Fruit fly (Drosophila melanogaster) whole organism, embryonic: ENCODE results near the gene Alp5.

Source experiments
- CG10543 ChIP-seq: fragments of 200-800 bp; sonication (Bioruptor generic); optimal IDR thresholded peaks from 3 replicates; lab custom pipeline; 2017; ENCODE audit warnings: missing biosample characterization, mild to moderate bottlenecking, missing genetic modification characterization, moderate library complexity
- CG10654 ChIP-seq: fragments of 200-800 bp; sonication (Bioruptor generic); optimal IDR thresholded peaks from 2 replicates; lab custom pipeline; 2016; ENCODE audit warnings: missing biosample characterization, missing genetic modification characterization
- CG11093 ChIP-seq: fragments of 200-800 bp; sonication (Bioruptor generic); IDR thresholded peaks from 3 replicates; pipeline ENCODE4 v1.3.6; 2022; ENCODE audit warnings: missing biosample characterization, missing genetic modification characterization
- CG11695 ChIP-seq: fragments of 200-800 bp; sonication (Bioruptor generic); IDR thresholded peaks from 3 replicates; pipeline ENCODE4 v1.3.6; 2022; ENCODE audit warnings: missing biosample characterization, missing genetic modification characterization
- CG12155 ChIP-seq: fragments of 200-800 bp; sonication (Bioruptor generic); optimal IDR thresholded peaks from 3 replicates; lab custom pipeline; 2016; ENCODE audit warnings: missing biosample characterization, missing genetic modification characterization
- CG12391 ChIP-seq: fragments of 200-800 bp; sonication (Bioruptor generic); optimal IDR thresholded peaks from 3 replicates; lab custom pipeline; 2018; ENCODE audit warnings: missing biosample characterization, mild to moderate bottlenecking, missing genetic modification characterization, moderate library complexity
- CG14014 ChIP-seq: fragments of 200-800 bp; sonication (Bioruptor generic); IDR thresholded peaks from 2 replicates; pipeline ENCODE4 v1.3.6; 2022; ENCODE audit warnings: missing biosample characterization, missing genetic modification characterization
- CG15514 ChIP-seq: fragments of 200-800 bp; sonication (Bioruptor generic); optimal IDR thresholded peaks from 3 replicates; lab custom pipeline; 2017; ENCODE audit warnings: missing biosample characterization, missing genetic modification characterization, mild to moderate bottlenecking, moderate library complexity, missing genetic modification reagents
- CG15696 ChIP-seq: fragments of 200-800 bp; sonication (Bioruptor generic); optimal IDR thresholded peaks from 2 replicates; lab custom pipeline; 2019; ENCODE audit warnings: missing biosample characterization, mild to moderate bottlenecking, missing genetic modification characterization, moderate library complexity
- CG17186 ChIP-seq: fragments of 200-800 bp; sonication (Bioruptor generic); optimal IDR thresholded peaks from 3 replicates; lab custom pipeline; 2017; ENCODE audit warnings: missing biosample characterization, missing genetic modification reagents, missing genetic modification characterization
- CG2129 ChIP-seq: fragments of 200-800 bp; sonication (Bioruptor generic); IDR thresholded peaks from 2 replicates; pipeline ENCODE4 v1.3.6; 2022; ENCODE audit warnings: missing biosample characterization, missing genetic modification characterization; ENCODE audit not compliant: partially characterized antibody
- CG2199 ChIP-seq: fragments of 200-800 bp; sonication (Bioruptor generic); IDR thresholded peaks from 3 replicates; pipeline ENCODE4 v1.3.6; 2022; ENCODE audit warnings: missing biosample characterization, missing genetic modification characterization
- CG2678 ChIP-seq: fragments of 200-800 bp; sonication (Bioruptor generic); optimal IDR thresholded peaks from 3 replicates; lab custom pipeline; 2019; ENCODE audit warnings: missing biosample characterization, mild to moderate bottlenecking, missing genetic modification characterization, moderate library complexity
- CG3065 ChIP-seq: fragments of 200-800 bp; sonication (Bioruptor generic); optimal IDR thresholded peaks from 2 replicates; lab custom pipeline; 2016; ENCODE audit warnings: missing biosample characterization, missing genetic modification characterization
- CG31441 ChIP-seq: fragments of 200-800 bp; sonication (Bioruptor generic); IDR thresholded peaks from 2 replicates; pipeline ENCODE4 v1.3.6; 2022; ENCODE audit warnings: missing biosample characterization, missing genetic modification characterization
- CG3995 ChIP-seq: fragments of 200-800 bp; sonication (Bioruptor generic); optimal IDR thresholded peaks from 3 replicates; lab custom pipeline; 2016; ENCODE audit warnings: missing biosample characterization, missing genetic modification characterization
- CG4282 ChIP-seq: fragments of 200-800 bp; sonication (Bioruptor generic); optimal IDR thresholded peaks from 2 replicates; lab custom pipeline; 2016; ENCODE audit warnings: missing biosample characterization, missing genetic modification characterization
- CG6791 ChIP-seq: fragments of 200-800 bp; sonication (Bioruptor generic); IDR thresholded peaks from 3 replicates; pipeline ENCODE4 v1.3.6; 2022; ENCODE audit warnings: missing biosample characterization, missing genetic modification characterization; ENCODE audit not compliant: partially characterized antibody
- CG8089 ChIP-seq: fragments of 200-800 bp; sonication (Bioruptor generic); optimal IDR thresholded peaks from 3 replicates; lab custom pipeline; 2016; ENCODE audit warnings: missing biosample characterization, missing genetic modification characterization
- CG8388 ChIP-seq: fragments of 200-800 bp; sonication (Bioruptor generic); optimal IDR thresholded peaks from 2 replicates; lab custom pipeline; 2019; ENCODE audit warnings: missing biosample characterization, mild to moderate bottlenecking, missing genetic modification characterization, moderate library complexity
- CG9215 ChIP-seq: fragments of 200-800 bp; sonication (Bioruptor generic); IDR thresholded peaks from 2 replicates; pipeline ENCODE4 v1.3.6; 2022; ENCODE audit warnings: missing biosample characterization, missing genetic modification characterization
- Dad ChIP-seq: fragments of 200-800 bp; sonication (Bioruptor generic); optimal IDR thresholded peaks from 3 replicates; lab custom pipeline; 2016; ENCODE audit warnings: missing biosample characterization, missing genetic modification characterization
- Dbx ChIP-seq: fragments of 200-800 bp; sonication (Bioruptor generic); IDR thresholded peaks from 3 replicates; pipeline ENCODE4 v1.3.6; 2022; ENCODE audit warnings: missing biosample characterization, missing genetic modification characterization
- Drgx ChIP-seq: fragments of 200-800 bp; sonication (Bioruptor generic); IDR thresholded peaks from 2 replicates; pipeline ENCODE4 v1.3.6; 2022; ENCODE audit warnings: missing biosample characterization, missing genetic modification characterization
- GATAe ChIP-seq: fragments of 200-800 bp; sonication (Bioruptor generic); conservative IDR thresholded peaks from 2 replicates; pipeline ENCODE4 v1.3.6; 2022; ENCODE audit warnings: missing biosample characterization, missing genetic modification characterization
- HmgZ ChIP-seq: fragments of 200-800 bp; sonication (Bioruptor generic); optimal IDR thresholded peaks from 2 replicates; lab custom pipeline; 2018; ENCODE audit warnings: missing biosample characterization, mild to moderate bottlenecking, missing genetic modification characterization
- Spps ChIP-seq: fragments of 200-800 bp; sonication (Bioruptor generic); optimal IDR thresholded peaks from 2 replicates; lab custom pipeline; 2018; ENCODE audit warnings: missing biosample characterization, mild to moderate bottlenecking, missing genetic modification characterization
- chinmo ChIP-seq: fragments of 200-800 bp; sonication (Bioruptor generic); IDR thresholded peaks from 4 replicates; pipeline ENCODE4 v1.3.6; 2022; ENCODE audit warnings: missing biosample characterization, missing genetic modification characterization; ENCODE audit not compliant: partially characterized antibody
- esg ChIP-seq: fragments of 200-800 bp; sonication (Bioruptor generic); conservative IDR thresholded peaks from 2 replicates; pipeline ENCODE4 v1.3.6; 2022; ENCODE audit warnings: missing biosample characterization, missing genetic modification characterization
- fd3F ChIP-seq: fragments of 200-800 bp; sonication (Bioruptor generic); optimal IDR thresholded peaks from 2 replicates; lab custom pipeline; 2018; ENCODE audit warnings: missing biosample characterization, mild to moderate bottlenecking, missing genetic modification characterization, moderate library complexity
- fd96Cb ChIP-seq: fragments of 200-800 bp; sonication (Bioruptor generic); optimal IDR thresholded peaks from 2 replicates; lab custom pipeline; 2018; ENCODE audit warnings: missing biosample characterization, mild to moderate bottlenecking, missing genetic modification characterization, moderate library complexity
- gsb-n ChIP-seq: fragments of 200-800 bp; sonication (Bioruptor generic); optimal IDR thresholded peaks from 3 replicates; lab custom pipeline; 2018; ENCODE audit warnings: missing biosample characterization, mild to moderate bottlenecking, missing genetic modification characterization
- ind ChIP-seq: fragments of 200-800 bp; sonication (Bioruptor generic); optimal IDR thresholded peaks from 3 replicates; lab custom pipeline; 2016; ENCODE audit warnings: missing biosample characterization, missing genetic modification characterization
- jigr1 ChIP-seq: fragments of 200-800 bp; sonication (Bioruptor generic); IDR thresholded peaks from 3 replicates; pipeline ENCODE4 v1.3.6; 2022; ENCODE audit warnings: missing biosample characterization, missing genetic modification characterization
- lab ChIP-seq: fragments of 200-800 bp; sonication (Bioruptor generic); optimal IDR thresholded peaks from 3 replicates; lab custom pipeline; 2017; ENCODE audit warnings: missing biosample characterization, missing genetic modification characterization, mild to moderate bottlenecking, moderate library complexity, missing genetic modification reagents
- lbe ChIP-seq: fragments of 200-800 bp; sonication (Bioruptor generic); optimal IDR thresholded peaks from 2 replicates; lab custom pipeline; 2016; ENCODE audit warnings: missing biosample characterization, mild to moderate bottlenecking, missing genetic modification characterization
- oc ChIP-seq: fragments of 200-800 bp; sonication (Bioruptor generic); optimal IDR thresholded peaks from 2 replicates; lab custom pipeline; 2018; ENCODE audit warnings: missing biosample characterization, mild to moderate bottlenecking, missing genetic modification characterization, moderate library complexity
- pros ChIP-seq: fragments of 200-800 bp; sonication (Bioruptor generic); optimal IDR thresholded peaks from 3 replicates; lab custom pipeline; 2019; ENCODE audit warnings: missing biosample characterization, mild to moderate bottlenecking, missing genetic modification characterization, moderate library complexity
- sob ChIP-seq: fragments of 200-800 bp; sonication (Bioruptor generic); IDR thresholded peaks from 2 replicates; pipeline ENCODE4 v1.3.6; 2022; ENCODE audit warnings: missing biosample characterization, missing genetic modification characterization
- stwl ChIP-seq: fragments of 200-800 bp; sonication (Bioruptor generic); optimal IDR thresholded peaks from 3 replicates; lab custom pipeline; 2018; ENCODE audit warnings: missing biosample characterization, mild to moderate bottlenecking, missing genetic modification characterization, moderate library complexity
- tll ChIP-seq, 2 experiments: fragments of 200-800 bp in 1 of 2; fragments of >200 bp in 1 of 2; sonication (Bioruptor generic) in 1 of 2; optimal IDR thresholded peaks; 2 replicates each; lab custom pipeline; 2017 to 2019; ENCODE audit warnings: missing biosample characterization in 2 of 2, missing genetic modification characterization in 2 of 2, mild to moderate bottlenecking in 1 of 2, moderate library complexity in 1 of 2
- toy ChIP-seq: fragments of 200-800 bp; sonication (Bioruptor generic); IDR thresholded peaks from 2 replicates; pipeline ENCODE4 v1.3.6; 2022; ENCODE audit warnings: missing biosample characterization, missing genetic modification characterization
- vvl ChIP-seq: fragments of 200-800 bp; sonication (Bioruptor generic); IDR thresholded peaks from 2 replicates; pipeline ENCODE4 v1.3.6; 2022; ENCODE audit warnings: missing biosample characterization, missing genetic modification characterization
- z ChIP-seq: fragments of 200-800 bp; sonication (Bioruptor generic); IDR thresholded peaks from 3 replicates; pipeline ENCODE4 v1.3.6; 2022; ENCODE audit warnings: missing biosample characterization, missing genetic modification characterization
- zen2 ChIP-seq: fragments of 200-800 bp; sonication (Bioruptor generic); IDR thresholded peaks from 3 replicates; pipeline ENCODE4 v1.3.6; 2022; ENCODE audit warnings: missing biosample characterization, missing genetic modification characterization; ENCODE audit not compliant: partially characterized antibody

Gene Alp5

DNA sequence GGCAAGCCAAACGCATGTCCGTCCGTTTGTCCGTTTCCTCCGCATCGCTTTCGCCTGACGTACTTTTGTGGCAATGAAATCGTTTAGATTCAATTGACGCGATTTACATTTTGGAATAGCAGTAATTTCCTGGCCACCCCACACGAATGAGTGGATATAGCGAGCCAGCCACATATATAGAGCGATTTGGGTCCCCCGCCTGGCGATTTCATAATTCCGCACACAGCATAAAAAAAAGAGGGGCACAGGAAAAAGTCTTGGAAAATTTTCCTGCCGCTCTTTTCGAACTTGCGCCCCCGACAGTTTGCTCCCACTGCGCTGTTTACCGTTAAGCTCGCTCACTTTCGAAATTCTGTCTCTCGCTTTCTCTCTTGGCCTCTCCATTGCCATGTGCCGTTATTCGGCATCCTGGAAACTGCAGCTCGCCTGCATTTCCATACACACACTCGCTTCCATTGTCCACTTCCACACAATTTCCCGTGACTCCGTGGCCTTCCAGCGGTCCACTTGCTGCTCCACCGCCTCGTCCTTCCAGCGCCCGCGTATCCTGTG, 48.1 kb downstream of the Alp5 start (continued):
- TF ChIP-seq oc (no peak), fd96Cb (tag; lab: Kevin White, UChicago) (no peak), toy (no peak), CG8388 (GFP tag; lab: Kevin White, UChicago) (no peak), sob (GFP tag; lab: Robert Waterston, UW) (no peak), jigr1 (GFP tag; lab: Robert Waterston, UW) (no peak), Dad (no peak), Dbx (0 out of 3 replicates have a peak, but pooled peaks have one; percentile 26)

- TF ChIP-seq stwl (tag; lab: Kevin White, UChicago) (no peak), pros (no peak), Spps (peak; percentile 11), tll (GFP tag; optimal IDR thresholded peaks at IDR 0.05; lab: Kevin White, UChicago) (no peak), lbe (GFP tag; lab: Kevin White, UChicago) (peak; percentile 46), CG12155 (GFP tag; lab: Kevin White, UChicago) (peak; percentile 80), fd3F (GFP tag; lab: Kevin White, UChicago) (peak; percentile 78), CG2678 (tag; lab: Kevin White, UChicago) (peak; percentile 97), CG11695 (GFP tag; lab: Robert Waterston, UW) (peak; percentile 71), vvl (GFP tag; lab: Robert Waterston, UW) (peak; percentile 43; the same call in 1 of the 2 replicates), CG12391 (peak; percentile 88), Drgx (GFP tag; lab: Robert Waterston, UW) (no peak; the same call in 1 of the 2 replicates), esg (GFP tag; lab: Robert Waterston, UW) (peak; percentile 64), CG3065 (GFP tag; lab: Kevin White, UChicago) (peak; percentile 48), CG3995 (GFP tag; lab: Kevin White, UChicago) (peak; percentile 73), CG31441 (GFP tag; lab: Robert Waterston, UW) (peak; percentile 90), GATAe (GFP tag; lab: Robert Waterston, UW) (0 out of 2 replicates have a peak, but pooled peaks have one; percentile 30), CG17186 (peak; percentile 26), HmgZ (tag; lab: Kevin White, UChicago) (peak; percentile 49), gsb-n (tag; lab: Kevin White, UChicago) (peak; percentile 71), CG6791 (GFP tag; lab: Robert Waterston, UW) (peak; percentile 9; the same call in 1 of the 3 replicates), CG4282 (GFP tag; lab: Kevin White, UChicago) (peak; percentile 32), zen2 (GFP tag; lab: Robert Waterston, UW) (0 out of 3 replicates have a peak, but pooled peaks have one; percentile 29), lab (peak; percentile 86), CG2129 (GFP tag; lab: Robert Waterston, UW) (no peak), CG9215 (peak; percentile 83; the same call in 1 of the 2 replicates), z (GFP tag; lab: Robert Waterston, UW) (no peak), CG14014 (GFP tag; lab: Robert Waterston, UW) (0 out of 2 replicates have a peak, but pooled peaks have one; percentile 52), CG15514 (GFP tag; lab: Kevin White, UChicago) (peak; percentile 58), ind (peak; percentile 90), CG2199 (GFP tag; lab: Robert Waterston, UW) (peak; percentile 78; the same call in 2 of the 3 replicates), CG15696 (tag; lab: Kevin White, UChicago) (peak; percentile 25), CG8089 (peak; percentile 56), chinmo (GFP tag; lab: Robert Waterston, UW) (peak; percentile 84; the same call in 3 of the 4 replicates), CG11093 (GFP tag; lab: Robert Waterston, UW) (0 out of 3 replicates have a peak, but pooled peaks have one; percentile 39), CG10543 (GFP tag; lab: Kevin White, UChicago) (peak; percentile 95), CG10654 (GFP tag; lab: Kevin White, UChicago) (peak; percentile 76)
Observed at dm6 chr3R:20956875-20957874, 49.6 kb downstream of the Alp5 start.
